Worm (Caenorhabditis elegans): ENCODE measurements around the gene F21A3.11.

F21A3.11 gene

DNA sequence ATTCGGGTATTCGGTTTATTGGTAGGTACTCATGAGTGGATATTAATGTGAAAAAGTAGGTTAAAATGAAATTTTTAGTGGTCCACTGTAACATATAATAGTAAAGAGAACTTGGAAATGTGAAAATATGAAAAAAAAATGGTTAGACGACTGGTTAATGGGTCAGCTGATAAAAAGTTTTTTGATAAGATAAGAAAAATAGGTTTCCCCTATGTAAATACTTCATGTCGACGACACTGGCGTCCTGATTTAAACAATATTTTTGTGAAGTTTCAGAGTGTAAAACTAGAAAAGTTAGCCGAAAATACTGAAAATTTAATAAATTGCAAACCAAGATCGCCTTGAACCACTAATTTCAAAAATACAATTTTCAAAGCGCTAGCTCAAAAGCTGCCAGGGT is at the start of gene F21A3.11:
F21A3.11 (minus strand) TSS at position 117 of the 400 bp plus-strand sequence.
- TF ChIP-seq T22C8.4 (GFP tag; IDR thresholded peaks at IDR 0.05) (no peak), klf-2 (GFP tag; conservative IDR thresholded peaks at IDR 0.05) (no peak), ztf-23 (GFP tag; IDR thresholded peaks at IDR 0.05) (no peak)

- no peak for TF ChIP-seq T22C8.4 (GFP tag; IDR thresholded peaks at IDR 0.05)
- no peak for TF ChIP-seq cog-1 (tag; optimal IDR thresholded peaks at IDR 0.05)
- TF ChIP-seq ref-1 (GFP tag; conservative IDR thresholded peaks at IDR 0.05) = no peak
- no peak for TF ChIP-seq ztf-23 (GFP tag; IDR thresholded peaks at IDR 0.05)
- no peak for TF ChIP-seq ztf-29 (GFP tag; IDR thresholded peaks at IDR 0.05)
- TF ChIP-seq flt-1 (GFP tag; IDR thresholded peaks at IDR 0.05) = no peak
- TF ChIP-seq klf-2 (GFP tag; conservative IDR thresholded peaks at IDR 0.05) = no peak
- no peak for TF ChIP-seq tab-1 (GFP tag; IDR thresholded peaks at IDR 0.05)
- no peak for TF ChIP-seq med-1 (GFP tag; optimal IDR thresholded peaks at IDR 0.05; ENCODE audit: insufficient read depth)
Observed at ce11 chrV:15578386-15578785, 45.4 kb upstream of the F21A3.11 start, which contains the start of gene F28F8.9. Gene F28F8.9 (minus strand): TSS chrV:15578673.

DNA sequence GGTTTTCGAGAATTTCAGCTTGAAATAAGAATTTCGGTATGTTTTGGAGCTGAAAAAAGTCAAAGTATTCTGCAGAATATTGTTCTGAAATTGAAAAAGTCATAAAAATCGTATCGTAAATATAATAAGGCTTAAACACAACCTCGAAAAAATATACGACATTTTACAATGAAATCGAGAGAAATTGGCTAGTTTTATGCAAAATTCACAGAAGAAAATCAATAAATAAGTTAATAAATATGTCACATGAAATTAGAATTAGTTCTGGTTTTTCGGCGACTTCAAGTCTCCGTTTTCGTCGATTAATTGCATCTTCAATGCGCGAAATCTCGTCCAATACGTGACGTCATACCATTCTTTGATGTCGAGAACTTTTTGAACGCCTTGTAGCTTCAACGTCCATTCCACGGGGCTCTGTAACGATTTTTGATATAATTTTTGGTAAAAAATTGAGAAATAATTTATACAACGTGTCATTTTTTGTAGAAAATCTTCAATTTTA is 44.4 kb upstream of the F21A3.11 start, which contains the start of gene atx-3:
atx-3 (minus strand) TSS at position 51 of the 502 bp plus-strand sequence.
- no peak for TF ChIP-seq flt-1 (GFP tag; IDR thresholded peaks at IDR 0.05)
- no peak for TF ChIP-seq tab-1 (GFP tag; IDR thresholded peaks at IDR 0.05)
- TF ChIP-seq ztf-29 (GFP tag; IDR thresholded peaks at IDR 0.05) = no peak
- TF ChIP-seq T22C8.4 (GFP tag; IDR thresholded peaks at IDR 0.05) = no peak
- TF ChIP-seq ztf-23 (GFP tag; IDR thresholded peaks at IDR 0.05) = no peak
- no peak for TF ChIP-seq cog-1 (tag; optimal IDR thresholded peaks at IDR 0.05)
- TF ChIP-seq med-1 (GFP tag; optimal IDR thresholded peaks at IDR 0.05; ENCODE audit: insufficient read depth) = no peak
- no peak for TF ChIP-seq klf-2 (GFP tag; conservative IDR thresholded peaks at IDR 0.05)
- no peak for TF ChIP-seq ref-1 (GFP tag; conservative IDR thresholded peaks at IDR 0.05)

- no peak for TF ChIP-seq T22C8.4 (GFP tag; IDR thresholded peaks at IDR 0.05)
- TF ChIP-seq med-1 (GFP tag; optimal IDR thresholded peaks at IDR 0.05; ENCODE audit: insufficient read depth) = no peak
- TF ChIP-seq ztf-29 (GFP tag; IDR thresholded peaks at IDR 0.05) = no peak
- no peak for TF ChIP-seq flt-1 (GFP tag; IDR thresholded peaks at IDR 0.05)
Observed at ce11 chrV:15575305-15575704, 42.3 kb upstream of the F21A3.11 start, which contains the start of gene mdt-28. Gene mdt-28 (minus strand): TSS chrV:15575405.

- TF ChIP-seq klf-2 (GFP tag; conservative IDR thresholded peaks at IDR 0.05) (no peak), T22C8.4 (GFP tag; IDR thresholded peaks at IDR 0.05) (no peak), med-1 (GFP tag; optimal IDR thresholded peaks at IDR 0.05; ENCODE audit: insufficient read depth) (no peak), cog-1 (tag; optimal IDR thresholded peaks at IDR 0.05) (no peak), ztf-23 (GFP tag; IDR thresholded peaks at IDR 0.05) (no peak), ref-1 (GFP tag; conservative IDR thresholded peaks at IDR 0.05) (no peak), tab-1 (GFP tag; IDR thresholded peaks at IDR 0.05) (no peak), flt-1 (GFP tag; IDR thresholded peaks at IDR 0.05) (no peak), ztf-29 (GFP tag; IDR thresholded peaks at IDR 0.05) (no peak)
Observed at ce11 chrV:15572613-15573012, 39.6 kb upstream of the F21A3.11 start, which contains the start of gene fbxa-94. Gene fbxa-94 (plus strand): TSS chrV:15572913.

DNA sequence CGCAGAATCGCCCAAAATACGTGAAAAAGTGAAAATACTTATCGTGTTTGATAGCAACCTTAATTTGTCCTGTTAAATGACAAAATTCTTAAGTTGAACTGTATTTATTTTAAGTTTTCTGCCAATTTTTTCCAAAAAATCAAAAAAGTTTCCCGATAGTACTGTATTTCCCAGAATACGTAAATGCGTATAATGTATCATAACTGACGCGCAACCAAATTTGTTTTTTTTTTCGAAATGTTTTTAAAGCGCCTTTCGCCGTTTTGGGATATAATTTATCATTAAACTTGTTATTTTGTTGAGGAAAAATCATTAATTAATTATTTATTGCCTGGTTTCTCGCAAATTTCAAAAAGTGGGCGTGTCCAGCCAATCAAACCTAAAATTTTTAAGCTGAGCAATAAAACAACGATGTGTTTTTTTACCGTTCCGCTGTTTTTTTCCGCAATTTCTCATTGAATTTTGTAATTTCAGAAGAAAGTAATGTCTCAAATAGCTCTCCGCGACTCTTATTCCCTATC is 38.1 kb upstream of the F21A3.11 start, which contains the start of gene fbxa-95:
fbxa-95 (plus strand) TSS at position 471 of the 521 bp plus-strand sequence.
- no peak for TF ChIP-seq tab-1 (GFP tag; IDR thresholded peaks at IDR 0.05)
- no peak for TF ChIP-seq ref-1 (GFP tag; conservative IDR thresholded peaks at IDR 0.05)
- TF ChIP-seq klf-2 (GFP tag; conservative IDR thresholded peaks at IDR 0.05) = no peak
- TF ChIP-seq med-1 (GFP tag; optimal IDR thresholded peaks at IDR 0.05; ENCODE audit: insufficient read depth) = no peak
- TF ChIP-seq flt-1 (GFP tag; IDR thresholded peaks at IDR 0.05) = no peak
- no peak for TF ChIP-seq ztf-29 (GFP tag; IDR thresholded peaks at IDR 0.05)
- TF ChIP-seq ztf-23 (GFP tag; IDR thresholded peaks at IDR 0.05) = no peak
- TF ChIP-seq T22C8.4 (GFP tag; IDR thresholded peaks at IDR 0.05) = no peak
- no peak for TF ChIP-seq cog-1 (tag; optimal IDR thresholded peaks at IDR 0.05)

DNA sequence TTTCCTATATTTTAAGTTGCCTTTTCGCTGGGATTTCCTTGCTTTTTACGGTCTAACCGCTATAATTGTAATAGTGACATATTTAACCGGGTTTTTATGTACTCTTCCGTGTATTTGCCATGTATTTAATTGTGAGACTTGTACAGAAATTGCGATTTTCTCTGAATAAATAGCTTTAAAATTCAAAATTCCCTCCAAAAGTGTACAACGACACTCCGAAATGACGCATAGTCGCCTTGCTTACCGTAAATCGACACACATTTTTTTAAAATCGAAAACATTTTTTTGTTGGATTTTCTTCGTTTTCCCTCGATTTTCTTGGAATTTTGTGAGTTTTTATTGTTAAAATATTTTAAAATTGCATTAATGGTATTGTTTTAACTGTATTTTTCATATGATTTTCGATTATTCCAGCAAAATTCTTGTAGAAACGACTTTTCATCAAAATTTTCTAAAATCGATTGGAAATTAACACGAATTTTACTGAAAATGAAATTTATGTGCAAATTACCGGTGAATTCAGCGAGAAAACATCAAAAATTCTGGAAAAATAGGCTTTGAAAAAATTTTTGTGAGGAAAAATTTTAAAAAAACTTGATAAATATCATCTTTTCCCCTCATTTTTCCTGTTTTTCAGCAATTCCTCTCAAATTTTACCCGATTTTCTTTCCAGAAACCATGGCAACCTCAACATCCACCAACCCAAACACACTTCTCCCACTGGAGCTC is 36.9 kb upstream of the F21A3.11 start, which contains the start of gene lsm-5:
lsm-5 (plus strand) TSS at position 679 of the 729 bp plus-strand sequence.
- TF ChIP-seq tab-1 (GFP tag; IDR thresholded peaks at IDR 0.05) = no peak
- no peak for TF ChIP-seq cog-1 (tag; optimal IDR thresholded peaks at IDR 0.05)
- no peak for TF ChIP-seq klf-2 (GFP tag; conservative IDR thresholded peaks at IDR 0.05)
- TF ChIP-seq med-1 (GFP tag; optimal IDR thresholded peaks at IDR 0.05; ENCODE audit: insufficient read depth) = no peak
- TF ChIP-seq ztf-29 (GFP tag; IDR thresholded peaks at IDR 0.05) = no peak

DNA sequence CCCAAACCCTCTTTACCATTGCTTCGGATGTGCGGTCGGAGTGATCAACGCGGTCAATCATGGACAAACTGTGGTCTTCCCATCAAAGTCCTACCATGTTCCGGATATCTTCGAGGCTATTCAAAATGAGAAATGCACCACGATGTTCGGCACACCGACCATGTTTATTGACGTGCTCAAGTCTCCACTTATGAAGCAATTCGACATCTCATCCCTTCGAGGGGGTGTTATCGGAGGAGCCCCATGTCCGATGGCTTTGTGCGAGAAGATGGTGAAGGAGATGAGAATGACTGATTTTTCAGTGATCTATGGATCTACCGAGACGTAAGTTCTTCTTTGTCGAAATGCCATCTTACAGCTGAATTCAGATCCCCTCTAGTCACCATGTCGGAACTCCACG is 35.4 kb upstream of the F21A3.11 start:
- no peak for TF ChIP-seq cog-1 (tag; optimal IDR thresholded peaks at IDR 0.05)
- no peak for TF ChIP-seq tab-1 (GFP tag; IDR thresholded peaks at IDR 0.05)
- TF ChIP-seq ztf-29 (GFP tag; IDR thresholded peaks at IDR 0.05) = no peak
- no peak for TF ChIP-seq ref-1 (GFP tag; conservative IDR thresholded peaks at IDR 0.05)
- no peak for TF ChIP-seq flt-1 (GFP tag; IDR thresholded peaks at IDR 0.05)
- no peak for TF ChIP-seq med-1 (GFP tag; optimal IDR thresholded peaks at IDR 0.05; ENCODE audit: insufficient read depth)
- TF ChIP-seq ztf-23 (GFP tag; IDR thresholded peaks at IDR 0.05) = no peak
- TF ChIP-seq klf-2 (GFP tag; conservative IDR thresholded peaks at IDR 0.05) = no peak
- no peak for TF ChIP-seq T22C8.4 (GFP tag; IDR thresholded peaks at IDR 0.05)

DNA sequence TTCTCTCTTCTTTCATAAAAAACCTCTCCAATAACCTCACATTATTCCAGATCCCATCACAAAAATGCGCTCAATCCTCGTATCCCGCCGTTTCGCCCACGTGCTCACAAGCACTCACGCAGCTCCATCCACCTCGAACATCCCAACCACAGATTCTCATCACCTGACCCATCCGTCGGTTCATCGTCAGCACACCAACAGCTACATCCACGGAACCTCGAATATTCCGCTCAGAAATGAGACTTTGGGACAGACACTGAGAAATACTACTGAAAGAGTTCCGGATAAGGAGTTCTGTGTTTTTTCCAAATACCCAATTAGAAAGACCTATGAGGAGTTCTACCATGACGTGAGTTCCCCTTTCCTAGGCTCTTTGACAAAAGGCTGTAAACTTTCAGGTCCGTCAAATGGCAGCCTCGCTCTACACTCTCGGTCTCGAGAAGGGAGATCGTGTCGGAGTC is 34.4 kb upstream of the F21A3.11 start, which contains the start of gene acs-2:
acs-2 (plus strand) TSS at position 51 of the 461 bp plus-strand sequence.
- no peak for TF ChIP-seq ztf-29 (GFP tag; IDR thresholded peaks at IDR 0.05)
- TF ChIP-seq tab-1 (GFP tag; IDR thresholded peaks at IDR 0.05) = no peak
- TF ChIP-seq ref-1 (GFP tag; conservative IDR thresholded peaks at IDR 0.05) = no peak
- TF ChIP-seq med-1 (GFP tag; optimal IDR thresholded peaks at IDR 0.05; ENCODE audit: insufficient read depth) = no peak
- TF ChIP-seq flt-1 (GFP tag; IDR thresholded peaks at IDR 0.05) = no peak
- no peak for TF ChIP-seq T22C8.4 (GFP tag; IDR thresholded peaks at IDR 0.05)
- no peak for TF ChIP-seq ztf-23 (GFP tag; IDR thresholded peaks at IDR 0.05)
- TF ChIP-seq klf-2 (GFP tag; conservative IDR thresholded peaks at IDR 0.05) = no peak
- no peak for TF ChIP-seq cog-1 (tag; optimal IDR thresholded peaks at IDR 0.05)

Measured in whole organism, midembryonic.